Worm (Caenorhabditis elegans): Measurements from ENCODE around the gene ins-6.

- TF ChIP-seq pha-4 (tag; optimal IDR thresholded peaks at IDR 0.05): no peak
- no peak for TF ChIP-seq B0019.2 (GFP tag; conservative IDR thresholded peaks at IDR 0.05)
- TF ChIP-seq madf-6 (GFP tag; IDR thresholded peaks at IDR 0.05): no peak
- TF ChIP-seq ceh-79 (tag; optimal IDR thresholded peaks at IDR 0.05): no peak
- TF ChIP-seq ztf-26 (tag; optimal IDR thresholded peaks at IDR 0.05): no peak
- no peak for TF ChIP-seq let-607 (tag; optimal IDR thresholded peaks at IDR 0.05)
- no peak for TF ChIP-seq F37B4.10 (GFP tag; IDR thresholded peaks at IDR 0.05)
- TF ChIP-seq unc-130 (GFP tag; optimal IDR thresholded peaks at IDR 0.05): no peak
- TF ChIP-seq let-526 (GFP tag; IDR thresholded peaks at IDR 0.05): no peak
- TF ChIP-seq ama-1 (optimal IDR thresholded peaks at IDR 0.05): no peak
- TF ChIP-seq ama-1 (GFP tag; optimal IDR thresholded peaks at IDR 0.05): no peak
- no peak for TF ChIP-seq bed-1 (GFP tag; IDR thresholded peaks at IDR 0.05)
- no peak for TF ChIP-seq nfya-1 (tag; optimal IDR thresholded peaks at IDR 0.05; ENCODE audit: borderline replicate concordance, insufficient read depth)
- no peak for TF ChIP-seq sea-2 (GFP tag; IDR thresholded peaks at IDR 0.05)
- no peak for TF ChIP-seq unc-62 (GFP tag; optimal IDR thresholded peaks at IDR 0.05)
These were observed 32.2 kb upstream of the ins-6 start, which contains the start of gene B0034.1 for ce11 chrII:5968037-5968436.
